Fruit fly (Drosophila melanogaster): ENCODE results near the gene TfIIEbeta.

TfIIEbeta gene

dm6 chr3L:4292120-4292697 is 5.4 kb downstream of the TfIIEbeta start, which contains the start of the genes CG15012 and Fdx2:
Gene CG15012, minus strand, starts transcription at chr3L:4292246.
Gene Fdx2, plus strand, starts transcription at chr3L:4292482.
- no peak for TF ChIP-seq cic (GFP tag; optimal IDR thresholded peaks at IDR 0.05)
- peak; percentile 4 for TF ChIP-seq pad (GFP tag; optimal IDR thresholded peaks at IDR 0.05)
- no peak for TF ChIP-seq CG12768 (GFP tag; optimal IDR thresholded peaks at IDR 0.05)
- TF ChIP-seq toe (GFP tag; optimal IDR thresholded peaks at IDR 0.05), result no peak
- no peak for TF ChIP-seq CG11617 (GFP tag; optimal IDR thresholded peaks at IDR 0.05)
- TF ChIP-seq Clk (GFP tag; optimal IDR thresholded peaks at IDR 0.05), result no peak
- no peak for TF ChIP-seq Crg-1 (GFP tag; optimal IDR thresholded peaks at IDR 0.05)
- no peak for TF ChIP-seq kay (GFP tag; ENCODE audit: borderline replicate concordance)
- no peak for TF ChIP-seq CG33017 (tag; optimal IDR thresholded peaks at IDR 0.05)
- TF ChIP-seq Mnt (GFP tag; optimal IDR thresholded peaks at IDR 0.05), result peak; percentile 73
- TF ChIP-seq Hr96 (GFP tag; optimal IDR thresholded peaks at IDR 0.05), result no peak
- TF ChIP-seq CG1620 (GFP tag; optimal IDR thresholded peaks at IDR 0.05), result peak; percentile 24
- TF ChIP-seq tj (GFP tag; optimal IDR thresholded peaks at IDR 0.05), result peak; percentile 17
- no peak for TF ChIP-seq ovo (GFP tag; optimal IDR thresholded peaks at IDR 0.05)
- TF ChIP-seq bab1 (GFP tag; optimal IDR thresholded peaks at IDR 0.05), result peak; percentile 12
- no peak for TF ChIP-seq CG5204 (GFP tag; optimal IDR thresholded peaks at IDR 0.05)
- no peak for TF ChIP-seq CG7045 (GFP tag; optimal IDR thresholded peaks at IDR 0.05)
- TF ChIP-seq cnc (optimal IDR thresholded peaks at IDR 0.05), result no peak
- peak; percentile 8 for TF ChIP-seq CG7101 (tag; optimal IDR thresholded peaks at IDR 0.05)
- peak; percentile 100 for TF ChIP-seq CG14711 (tag; optimal IDR thresholded peaks at IDR 0.05)

dm6 chr3L:4293304-4293703 is 6.5 kb downstream of the TfIIEbeta start:
- TF ChIP-seq CG5204 (GFP tag; optimal IDR thresholded peaks at IDR 0.05) (no peak), CG7045 (GFP tag; optimal IDR thresholded peaks at IDR 0.05) (no peak), ovo (GFP tag; optimal IDR thresholded peaks at IDR 0.05) (no peak), kay (GFP tag; ENCODE audit: borderline replicate concordance) (no peak), pad (GFP tag; optimal IDR thresholded peaks at IDR 0.05) (no peak), cic (GFP tag; optimal IDR thresholded peaks at IDR 0.05) (no peak)

- TF ChIP-seq cic (GFP tag; optimal IDR thresholded peaks at IDR 0.05) (peak; percentile 39), CG7101 (tag; optimal IDR thresholded peaks at IDR 0.05) (peak; percentile 26), CG11617 (GFP tag; optimal IDR thresholded peaks at IDR 0.05) (peak; percentile 10), CG33017 (tag; optimal IDR thresholded peaks at IDR 0.05) (peak; percentile 54), ovo (GFP tag; optimal IDR thresholded peaks at IDR 0.05) (no peak)
Observed at dm6 chr3L:4293711-4294110, 6.9 kb downstream of the TfIIEbeta start.

dm6 chr3L:4296760-4297159 is 9.9 kb downstream of the TfIIEbeta start:
- TF ChIP-seq cic (GFP tag; optimal IDR thresholded peaks at IDR 0.05) (no peak), tj (GFP tag; optimal IDR thresholded peaks at IDR 0.05) (no peak), bab1 (GFP tag; optimal IDR thresholded peaks at IDR 0.05) (no peak), CG1620 (GFP tag; optimal IDR thresholded peaks at IDR 0.05) (no peak), CG14711 (tag; optimal IDR thresholded peaks at IDR 0.05) (no peak), CG5204 (GFP tag; optimal IDR thresholded peaks at IDR 0.05) (no peak), cnc (optimal IDR thresholded peaks at IDR 0.05) (no peak), CG33017 (tag; optimal IDR thresholded peaks at IDR 0.05) (no peak), kay (GFP tag; ENCODE audit: borderline replicate concordance) (no peak), CG7101 (tag; optimal IDR thresholded peaks at IDR 0.05) (no peak), CG7045 (GFP tag; optimal IDR thresholded peaks at IDR 0.05) (no peak), Hr96 (GFP tag; optimal IDR thresholded peaks at IDR 0.05) (no peak), ovo (GFP tag; optimal IDR thresholded peaks at IDR 0.05) (no peak), Mnt (GFP tag; optimal IDR thresholded peaks at IDR 0.05) (no peak), CG12768 (GFP tag; optimal IDR thresholded peaks at IDR 0.05) (no peak), pad (GFP tag; optimal IDR thresholded peaks at IDR 0.05) (no peak), CG11617 (GFP tag; optimal IDR thresholded peaks at IDR 0.05) (no peak)

- TF ChIP-seq cic (GFP tag; optimal IDR thresholded peaks at IDR 0.05) (no peak), ovo (GFP tag; optimal IDR thresholded peaks at IDR 0.05) (no peak)
Observed at dm6 chr3L:4302088-4302487, 15.2 kb downstream of the TfIIEbeta start.

- TF ChIP-seq CG7101 (tag; optimal IDR thresholded peaks at IDR 0.05), result no peak
- no peak for TF ChIP-seq cnc (optimal IDR thresholded peaks at IDR 0.05)
- no peak for TF ChIP-seq kay (GFP tag; ENCODE audit: borderline replicate concordance)
- TF ChIP-seq CG33017 (tag; optimal IDR thresholded peaks at IDR 0.05), result no peak
- no peak for TF ChIP-seq CG12768 (GFP tag; optimal IDR thresholded peaks at IDR 0.05)
- no peak for TF ChIP-seq pad (GFP tag; optimal IDR thresholded peaks at IDR 0.05)
- TF ChIP-seq CG7045 (GFP tag; optimal IDR thresholded peaks at IDR 0.05), result no peak
- no peak for TF ChIP-seq cic (GFP tag; optimal IDR thresholded peaks at IDR 0.05)
- TF ChIP-seq Clk (GFP tag; optimal IDR thresholded peaks at IDR 0.05), result no peak
- no peak for TF ChIP-seq CG1620 (GFP tag; optimal IDR thresholded peaks at IDR 0.05)
- TF ChIP-seq ovo (GFP tag; optimal IDR thresholded peaks at IDR 0.05), result no peak
- TF ChIP-seq Hr96 (GFP tag; optimal IDR thresholded peaks at IDR 0.05), result no peak
- no peak for TF ChIP-seq Crg-1 (GFP tag; optimal IDR thresholded peaks at IDR 0.05)
- TF ChIP-seq CG11617 (GFP tag; optimal IDR thresholded peaks at IDR 0.05), result no peak
- no peak for TF ChIP-seq CG5204 (GFP tag; optimal IDR thresholded peaks at IDR 0.05)
- TF ChIP-seq Mnt (GFP tag; optimal IDR thresholded peaks at IDR 0.05), result no peak
Observed at dm6 chr3L:4304244-4304959, 17.6 kb downstream of the TfIIEbeta start.

All from whole organism, adult.